Worm (Caenorhabditis elegans): ENCODE measurements around the gene T04F3.5.

- TF ChIP-seq K09A11.1 (tag; optimal IDR thresholded peaks at IDR 0.05; ENCODE audit: insufficient read depth) (no peak), hlh-8 (tag; optimal IDR thresholded peaks at IDR 0.05) (no peak), sox-4 (tag; optimal IDR thresholded peaks at IDR 0.05) (no peak), madf-2 (tag; optimal IDR thresholded peaks at IDR 0.05) (no peak), nfya-1 (tag; optimal IDR thresholded peaks at IDR 0.05) (no peak), ama-1 (optimal IDR thresholded peaks at IDR 0.05) (no peak), unc-55 (GFP tag; optimal IDR thresholded peaks at IDR 0.05) (no peak), ets-4 (tag; optimal IDR thresholded peaks at IDR 0.05) (no peak), ceh-34 (tag; optimal IDR thresholded peaks at IDR 0.05) (no peak)
Observed at ce11 chrV:11809935-11810334, 49.5 kb downstream of the T04F3.5 start.
